Worm (Caenorhabditis elegans) whole organism, mixed stage, embryonic: ENCODE measurements around the gene F53C3.11.

Experiments used
- elt-1 ChIP-seq: sonication (generic microtip); optimal IDR thresholded peaks from 2 replicates; lab custom pipeline; 2017; ENCODE audit warnings: missing genetic modification characterization, mild to moderate bottlenecking, missing compliant biosample characterization, antibody characterized with exemption, moderate library complexity, borderline replicate concordance; ENCODE audit not compliant: insufficient read depth
- lsy-2 ChIP-seq: fragments of 150-350 bp; optimal IDR thresholded peaks from 2 replicates; lab custom pipeline; 2014; ENCODE audit warnings: missing biosample characterization, missing genetic modification characterization
- nhr-12 ChIP-seq: fragments of 150-350 bp; optimal IDR thresholded peaks from 2 replicates; lab custom pipeline; 2014; ENCODE audit warnings: missing biosample characterization, missing genetic modification characterization
- nhr-237 ChIP-seq: fragments of 150-350 bp; optimal IDR thresholded peaks from 2 replicates; lab custom pipeline; 2014; ENCODE audit warnings: missing biosample characterization, missing genetic modification characterization
- nhr-76 ChIP-seq: sonication (generic microtip); optimal IDR thresholded peaks from 2 replicates; lab custom pipeline; 2017; ENCODE audit warnings: missing biosample characterization, missing genetic modification characterization
- pha-4 ChIP-seq: fragments of 150-350 bp; optimal IDR thresholded peaks from 2 replicates; lab custom pipeline; 2018; ENCODE audit warnings: missing biosample characterization, missing genetic modification reagents, missing genetic modification characterization
- unc-39 ChIP-seq: fragments of 150-350 bp; optimal IDR thresholded peaks from 2 replicates; lab custom pipeline; 2014; ENCODE audit warnings: missing biosample characterization, missing genetic modification characterization
- ztf-11 ChIP-seq: fragments of 150-350 bp; optimal IDR thresholded peaks from 2 replicates; lab custom pipeline; 2014; ENCODE audit warnings: missing biosample characterization, missing genetic modification characterization

- TF ChIP-seq pha-4 (tag; lab: Kevin White, UChicago): no peak
- no peak for TF ChIP-seq unc-39 (tag; lab: Kevin White, UChicago)
- no peak for TF ChIP-seq ztf-11
- no peak for TF ChIP-seq nhr-76 (tag; lab: Kevin White, UChicago)
- no peak for TF ChIP-seq nhr-12 (tag; lab: Kevin White, UChicago)
- no peak for TF ChIP-seq elt-1 (tag; lab: Kevin White, UChicago)
- TF ChIP-seq nhr-237 (tag; lab: Kevin White, UChicago): no peak
- TF ChIP-seq lsy-2 (tag; lab: Kevin White, UChicago): no peak
These were observed 27.6 kb upstream of the F53C3.11 start, which contains the start of gene Y14H12B.1 for ce11 chrII:3934085-3934484.
